Fruit fly (Drosophila melanogaster) whole organism, prepupa: ENCODE data around the gene CG2972.

Source experiments
- Blimp-1 ChIP-seq: fragments of 200-800 bp; sonication (Bioruptor generic); optimal IDR thresholded peaks from 3 replicates; lab custom pipeline; 2017; ENCODE audit warnings: missing biosample characterization, missing genetic modification characterization, mild to moderate bottlenecking, moderate library complexity, missing genetic modification reagents
- CG10631 ChIP-seq: fragments of 200-800 bp; sonication (Bioruptor generic); optimal IDR thresholded peaks from 2 replicates; lab custom pipeline; 2016; ENCODE audit warnings: missing biosample characterization, missing genetic modification characterization
- CG10669 ChIP-seq: fragments of 200-800 bp; sonication (Bioruptor generic); optimal IDR thresholded peaks from 3 replicates; lab custom pipeline; 2018; ENCODE audit warnings: missing biosample characterization, mild to moderate bottlenecking, missing genetic modification characterization, moderate library complexity
- CG11294 ChIP-seq: fragments of 200-800 bp; sonication (Bioruptor generic); IDR thresholded peaks from 2 replicates; pipeline ENCODE4 v1.3.6; 2022; ENCODE audit warnings: missing biosample characterization, missing genetic modification characterization
- CG15336 ChIP-seq: fragments of 200-800 bp; sonication (Bioruptor generic); IDR thresholded peaks from 2 replicates; pipeline ENCODE4 v1.3.6; 2022; ENCODE audit warnings: missing biosample characterization, missing genetic modification characterization
- CG31627 ChIP-seq: fragments of 200-800 bp; sonication (Bioruptor generic); optimal IDR thresholded peaks from 3 replicates; lab custom pipeline; 2016; ENCODE audit warnings: missing biosample characterization, missing genetic modification characterization
- CG34406 ChIP-seq: fragments of 200-800 bp; sonication (Bioruptor generic); optimal IDR thresholded peaks from 3 replicates; lab custom pipeline; 2016; ENCODE audit warnings: missing biosample characterization, missing genetic modification characterization
- CG3919 ChIP-seq: fragments of 200-800 bp; sonication (Bioruptor generic); optimal IDR thresholded peaks from 3 replicates; lab custom pipeline; 2016; ENCODE audit warnings: missing biosample characterization, missing genetic modification characterization
- CG6163 ChIP-seq: fragments of 200-800 bp; sonication (Bioruptor generic); IDR thresholded peaks from 3 replicates; pipeline ENCODE4 v1.3.6; 2022; ENCODE audit warnings: missing biosample characterization, missing genetic modification characterization
- CG6808 ChIP-seq: fragments of 200-800 bp; sonication (Bioruptor generic); optimal IDR thresholded peaks from 3 replicates; lab custom pipeline; 2017; ENCODE audit warnings: missing biosample characterization, missing genetic modification characterization, mild to moderate bottlenecking, moderate library complexity, missing genetic modification reagents
- CG7368 ChIP-seq: fragments of 200-800 bp; sonication (Bioruptor generic); optimal IDR thresholded peaks from 3 replicates; lab custom pipeline; 2016; ENCODE audit warnings: missing biosample characterization, missing genetic modification characterization
- CG8119 ChIP-seq: fragments of 200-800 bp; sonication (Bioruptor generic); IDR thresholded peaks from 3 replicates; pipeline ENCODE4 v1.3.6; 2022; ENCODE audit warnings: missing biosample characterization, missing genetic modification characterization
- Eip78C ChIP-seq: fragments of 200-800 bp; sonication (Bioruptor generic); peaks from one replicate; lab custom pipeline; 2016; ENCODE audit warnings: missing biosample characterization, missing genetic modification characterization
- Eip93F ChIP-seq: fragments of 200-800 bp; sonication (Bioruptor generic); optimal IDR thresholded peaks from 2 replicates; lab custom pipeline; 2016; ENCODE audit warnings: missing biosample characterization, mild to moderate bottlenecking, missing genetic modification characterization
- Ets96B ChIP-seq: fragments of 200-800 bp; optimal IDR thresholded peaks from 2 replicates; lab custom pipeline; 2019; ENCODE audit warnings: missing biosample characterization, mild to moderate bottlenecking, missing genetic modification characterization, moderate library complexity
- Lpt ChIP-seq: fragments of 200-800 bp; sonication (Bioruptor generic); optimal IDR thresholded peaks from 3 replicates; lab custom pipeline; 2016; ENCODE audit warnings: missing biosample characterization, missing genetic modification characterization
- OdsH ChIP-seq: fragments of 200-800 bp; sonication (Bioruptor generic); optimal IDR thresholded peaks from 3 replicates; lab custom pipeline; 2016; ENCODE audit warnings: missing biosample characterization, missing genetic modification characterization
- Sox102F ChIP-seq: fragments of 200-800 bp; sonication (Bioruptor generic); optimal IDR thresholded peaks from 2 replicates; lab custom pipeline; 2016; ENCODE audit warnings: missing biosample characterization, mild to moderate bottlenecking, missing genetic modification characterization
- Sox15 ChIP-seq: fragments of 200-800 bp; sonication (Bioruptor generic); optimal IDR thresholded peaks from 3 replicates; lab custom pipeline; 2016; ENCODE audit warnings: missing biosample characterization, missing genetic modification characterization
- achi ChIP-seq: fragments of 200-800 bp; sonication (Bioruptor generic); optimal IDR thresholded peaks from 3 replicates; lab custom pipeline; 2016; ENCODE audit warnings: missing biosample characterization, missing genetic modification characterization
- acj6 ChIP-seq: fragments of 200-800 bp; sonication (Bioruptor generic); optimal IDR thresholded peaks from 3 replicates; lab custom pipeline; 2016; ENCODE audit warnings: missing biosample characterization, missing genetic modification characterization
- dac ChIP-seq: fragments of 200-800 bp; sonication (Bioruptor generic); optimal IDR thresholded peaks from 2 replicates; lab custom pipeline; 2017; ENCODE audit warnings: missing biosample characterization, mild to moderate bottlenecking, missing genetic modification characterization
- dsx ChIP-seq: fragments of 200-800 bp; optimal IDR thresholded peaks from 3 replicates; lab custom pipeline; 2019; ENCODE audit warnings: missing biosample characterization, mild to moderate bottlenecking, missing genetic modification characterization, moderate library complexity; ENCODE audit not compliant: poor library complexity, severe bottlenecking
- eg ChIP-seq: fragments of 200-800 bp; sonication (Bioruptor generic); IDR thresholded peaks from 3 replicates; pipeline ENCODE4 v1.3.6; 2022; ENCODE audit warnings: missing biosample characterization, missing genetic modification characterization
- fd85E ChIP-seq: fragments of 200-800 bp; sonication (Bioruptor generic); optimal IDR thresholded peaks from 3 replicates; lab custom pipeline; 2016; ENCODE audit warnings: missing biosample characterization, missing genetic modification characterization
- fkh ChIP-seq: fragments of 200-800 bp; sonication (Bioruptor generic); optimal IDR thresholded peaks from 3 replicates; lab custom pipeline; 2017; ENCODE audit warnings: missing biosample characterization, mild to moderate bottlenecking, missing genetic modification characterization, moderate library complexity
- pdm3 ChIP-seq: fragments of 200-800 bp; sonication (Bioruptor generic); optimal IDR thresholded peaks from 3 replicates; lab custom pipeline; 2016; ENCODE audit warnings: missing biosample characterization, missing genetic modification characterization
- ss ChIP-seq, 2 experiments: fragments of 200-800 bp; sonication (Bioruptor generic); optimal IDR thresholded peaks; 2 replicates in 1 of 2; 3 replicates in 1 of 2; lab custom pipeline; 2017 to 2018; ENCODE audit warnings: mild to moderate bottlenecking in 2 of 2, missing biosample characterization in 2 of 2, missing genetic modification characterization in 2 of 2, moderate library complexity in 1 of 2
- svp ChIP-seq: fragments of 200-800 bp; sonication (Bioruptor generic); peaks from one replicate; lab custom pipeline; 2016; ENCODE audit warnings: missing biosample characterization, missing genetic modification characterization
- vri ChIP-seq: fragments of 200-800 bp; sonication (Bioruptor generic); optimal IDR thresholded peaks from 3 replicates; lab custom pipeline; 2016; ENCODE audit warnings: missing biosample characterization, mild to moderate bottlenecking, missing genetic modification characterization

Gene CG2972

DNA sequence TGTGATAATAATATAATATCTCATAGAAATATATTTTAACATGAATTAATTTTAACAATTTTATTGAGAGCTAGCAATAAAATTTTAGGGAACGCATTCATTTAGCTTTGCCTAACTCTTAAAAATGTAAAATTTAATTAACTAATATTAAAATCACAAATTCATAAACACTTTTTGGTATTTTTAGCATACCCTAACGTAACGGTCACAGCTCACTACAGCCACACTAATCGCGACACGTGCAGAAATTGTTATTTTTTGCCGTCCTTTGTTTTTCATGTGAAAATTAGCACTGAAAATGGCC, at the start of gene CG2972:
Gene CG2972, plus strand, starts transcription at position 205 of the 304 bp plus-strand sequence.
- TF ChIP-seq Lpt (GFP tag; lab: Kevin White, UChicago) (no peak), dac (GFP tag; lab: Kevin White, UChicago) (no peak), Sox102F (GFP tag; lab: Kevin White, UChicago) (no peak), CG34406 (GFP tag; lab: Kevin White, UChicago) (no peak), pdm3 (GFP tag; lab: Kevin White, UChicago) (no peak), Ets96B (no peak), CG31627 (no peak), dsx (GFP tag; lab: Kevin White, UChicago) (no peak)
- TF ChIP-seq, all 60 proteins: peak for 0

DNA sequence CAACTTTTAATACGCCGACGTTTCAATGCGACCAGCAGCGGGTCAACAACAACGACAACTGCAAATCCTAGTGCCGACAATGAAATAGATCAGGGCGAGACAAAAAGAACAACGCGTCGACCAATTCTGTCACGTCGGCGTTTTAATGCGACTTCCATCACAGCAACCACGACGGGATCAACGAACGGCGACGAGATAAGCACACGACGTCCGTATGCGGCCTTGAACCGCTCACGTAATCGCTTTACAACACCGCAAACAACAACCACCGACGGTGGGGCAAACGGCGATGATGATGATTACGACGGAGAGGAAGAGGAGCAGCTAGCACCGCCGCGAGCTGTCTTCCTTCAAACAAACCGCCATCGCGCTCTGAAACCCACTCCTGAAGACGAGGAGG, 43.4 kb upstream of the CG2972 start:
- TF ChIP-seq OdsH (GFP tag; lab: Kevin White, UChicago) (no peak), svp (GFP tag; lab: Kevin White, UChicago) (peak; percentile 94), CG11294 (GFP tag; lab: Robert Waterston, UW) (no peak), vri (GFP tag; lab: Kevin White, UChicago) (peak; percentile 38), Lpt (GFP tag; lab: Kevin White, UChicago) (no peak), acj6 (GFP tag; lab: Kevin White, UChicago) (no peak), CG6808 (GFP tag; lab: Kevin White, UChicago) (no peak), achi (GFP tag; lab: Kevin White, UChicago) (no peak)

dm6 chrX:10043873-10044272, 39.1 kb upstream of the CG2972 start:
- TF ChIP-seq fd85E (GFP tag; lab: Kevin White, UChicago), result no peak
- TF ChIP-seq ss (GFP tag; optimal IDR thresholded peaks at IDR 0.05; lab: Kevin White, UChicago), result no peak
- TF ChIP-seq CG6163 (GFP tag; lab: Robert Waterston, UW), result no peak
- no peak for TF ChIP-seq fkh (GFP tag; lab: Kevin White, UChicago)
- no peak for TF ChIP-seq vri (GFP tag; lab: Kevin White, UChicago)
- TF ChIP-seq Eip93F (GFP tag; lab: Kevin White, UChicago), result no peak
- no peak for TF ChIP-seq svp (GFP tag; lab: Kevin White, UChicago)

dm6 chrX:10045763-10046162, 37.2 kb upstream of the CG2972 start:
- TF ChIP-seq CG10631 (GFP tag; lab: Kevin White, UChicago) (no peak), CG6163 (GFP tag; lab: Robert Waterston, UW) (0 out of 3 replicates have a peak, but pooled peaks have one; percentile 34), CG8119 (0 out of 3 replicates have a peak, but pooled peaks have one; percentile 26), Eip78C (GFP tag; lab: Kevin White, UChicago) (peak; percentile 48), eg (GFP tag; lab: Robert Waterston, UW) (peak; percentile 40; the same call in 1 of the 3 replicates)
- TF ChIP-seq, all 60 proteins: peak for 4

- TF ChIP-seq CG15336 (GFP tag; lab: Robert Waterston, UW), result no peak
- TF ChIP-seq Eip78C (GFP tag; lab: Kevin White, UChicago), result no peak
- no peak for TF ChIP-seq CG10669
- no peak for TF ChIP-seq CG3919 (GFP tag; lab: Kevin White, UChicago)
- TF ChIP-seq vri (GFP tag; lab: Kevin White, UChicago), result peak; percentile 86
- TF ChIP-seq Blimp-1 (GFP tag; lab: Kevin White, UChicago), result peak; percentile 49
- 0 out of 3 replicates have a peak, but pooled peaks have one; percentile 14 for TF ChIP-seq CG8119
Measured at dm6 chrX:10046760-10047159, 36.2 kb upstream of the CG2972 start.

- TF ChIP-seq CG7368 (GFP tag; lab: Kevin White, UChicago) (no peak), svp (GFP tag; lab: Kevin White, UChicago) (peak; percentile 41), Blimp-1 (GFP tag; lab: Kevin White, UChicago) (no peak), Ets96B (no peak), vri (GFP tag; lab: Kevin White, UChicago) (peak; percentile 21), Sox15 (no peak), CG3919 (GFP tag; lab: Kevin White, UChicago) (peak; percentile 15)
Measured at dm6 chrX:10047961-10048360, 35.0 kb upstream of the CG2972 start.
